Worm (Caenorhabditis elegans) whole organism, L4 larva: ENCODE data around the gene K07E8.6.
A peak's percentile ranks its signal among the peaks of the same experiment; 100 is the strongest.

Experiments used
- R02D3.7 ChIP-seq: fragments of 150-350 bp; sonication (generic microtip); optimal IDR thresholded peaks from 3 replicates; lab custom pipeline; 2014; ENCODE audit warnings: missing biosample characterization, missing genetic modification characterization
- Y5F2A.4 ChIP-seq: fragments of 200-800 bp; sonication (Bioruptor generic); optimal IDR thresholded peaks from 2 replicates; lab custom pipeline; 2018; ENCODE audit warnings: mild to moderate bottlenecking, missing genetic modification characterization, missing compliant biosample characterization
- aly-2 ChIP-seq: sonication (generic microtip); optimal IDR thresholded peaks from 2 replicates; lab custom pipeline; 2018; ENCODE audit warnings: missing biosample characterization, missing genetic modification characterization
- ceh-28 ChIP-seq: fragments of 150-350 bp; optimal IDR thresholded peaks from 2 replicates; lab custom pipeline; 2014; ENCODE audit warnings: missing biosample characterization, missing genetic modification reagents, missing genetic modification characterization
- ctbp-1 ChIP-seq: fragments of 200-800 bp; sonication (Bioruptor generic); IDR thresholded peaks from 2 replicates; pipeline ENCODE4 v1.3.6; 2022; ENCODE audit warnings: missing genetic modification reagents, missing genetic modification characterization, missing compliant biosample characterization
- daf-19 ChIP-seq: fragments of 200-800 bp; sonication (Bioruptor generic); conservative IDR thresholded peaks from 2 replicates; pipeline ENCODE4 v1.3.6; 2022; ENCODE audit warnings: missing genetic modification characterization, missing compliant biosample characterization
- dmd-8 ChIP-seq: fragments of 200-800 bp; sonication (Bioruptor generic); IDR thresholded peaks from 2 replicates; pipeline ENCODE4 v1.3.6; 2022; ENCODE audit warnings: missing genetic modification characterization, missing compliant biosample characterization
- fos-1 ChIP-seq: fragments of 150-350 bp; optimal IDR thresholded peaks from 2 replicates; lab custom pipeline; 2014; ENCODE audit warnings: missing biosample characterization, missing genetic modification characterization
- hif-1 ChIP-seq, 2 experiments: sonication (generic microtip); optimal IDR thresholded peaks; 2 replicates each; lab custom pipeline; 2016 to 2017; ENCODE audit warnings: missing compliant biosample characterization in 2 of 2, missing genetic modification characterization in 2 of 2, missing genetic modification reagents in 2 of 2, missing genotype in 2 of 2, mild to moderate bottlenecking in 1 of 2
- lin-1 ChIP-seq: fragments of 200-800 bp; sonication (Bioruptor generic); IDR thresholded peaks from 2 replicates; pipeline ENCODE4 v1.3.6; 2022; ENCODE audit warnings: missing genetic modification reagents, missing genetic modification characterization, missing compliant biosample characterization
- lin-38 ChIP-seq: fragments of 200-800 bp; sonication (Bioruptor generic); IDR thresholded peaks from 2 replicates; pipeline ENCODE4 v1.3.6; 2022; ENCODE audit warnings: missing genetic modification reagents, missing genetic modification characterization, missing compliant biosample characterization
- madf-9 ChIP-seq: fragments of 200-800 bp; sonication (Bioruptor generic); conservative IDR thresholded peaks from 2 replicates; pipeline ENCODE4 v1.3.6; 2022; ENCODE audit warnings: missing genetic modification reagents, missing genetic modification characterization, missing compliant biosample characterization
- mes-2 ChIP-seq: sonication (generic microtip); optimal IDR thresholded peaks from 2 replicates; lab custom pipeline; 2016; ENCODE audit warnings: missing genotype, mild to moderate bottlenecking, missing genetic modification characterization, missing compliant biosample characterization; ENCODE audit not compliant: poor library complexity, severe bottlenecking
- mxl-2 ChIP-seq: fragments of 200-800 bp; sonication (Bioruptor generic); conservative IDR thresholded peaks from 2 replicates; pipeline ENCODE4 v1.3.6; 2022; ENCODE audit warnings: missing genetic modification reagents, missing genetic modification characterization, missing compliant biosample characterization
- nhr-11 ChIP-seq: fragments of 150-350 bp; optimal IDR thresholded peaks from 2 replicates; lab custom pipeline; 2014; ENCODE audit warnings: missing biosample characterization, missing genetic modification characterization
- nhr-237 ChIP-seq: sonication (generic microtip); optimal IDR thresholded peaks from 2 replicates; lab custom pipeline; 2017; ENCODE audit warnings: missing biosample characterization, missing genetic modification characterization
- nhr-25 ChIP-seq: sonication (generic microtip); optimal IDR thresholded peaks from 2 replicates; lab custom pipeline; 2017; ENCODE audit warnings: missing genetic modification characterization, mild to moderate bottlenecking, missing compliant biosample characterization, antibody characterized with exemption, moderate library complexity, borderline replicate concordance; ENCODE audit not compliant: insufficient read depth
- nhr-28 ChIP-seq: fragments of 150-350 bp; optimal IDR thresholded peaks from 2 replicates; lab custom pipeline; 2014; ENCODE audit warnings: missing biosample characterization, missing genetic modification characterization
- nhr-41 ChIP-seq: fragments of 200-800 bp; sonication (Bioruptor generic); IDR thresholded peaks from 2 replicates; pipeline ENCODE4 v1.3.6; 2022; ENCODE audit warnings: missing genetic modification reagents, missing genetic modification characterization, missing compliant biosample characterization
- nhr-76 ChIP-seq: fragments of 150-350 bp; optimal IDR thresholded peaks from 2 replicates; lab custom pipeline; 2014; ENCODE audit warnings: missing biosample characterization, missing genetic modification characterization
- nhr-77 ChIP-seq: fragments of 150-350 bp; optimal IDR thresholded peaks from 2 replicates; lab custom pipeline; 2014; ENCODE audit warnings: missing biosample characterization, missing genetic modification characterization
- skn-1 ChIP-seq: fragments of 150-350 bp; optimal IDR thresholded peaks from 2 replicates; lab custom pipeline; 2014; ENCODE audit warnings: missing biosample characterization, missing genetic modification characterization
- tag-97 ChIP-seq: fragments of 200-800 bp; sonication (Bioruptor generic); IDR thresholded peaks from 2 replicates; pipeline ENCODE4 v1.3.6; 2022; ENCODE audit warnings: missing genetic modification characterization, missing compliant biosample characterization
- unc-130 ChIP-seq: sonication (generic microtip); optimal IDR thresholded peaks from 2 replicates; lab custom pipeline; 2016; ENCODE audit warnings: missing genetic modification reagents, missing genetic modification characterization, missing compliant biosample characterization
- unc-39 ChIP-seq: sonication (generic microtip); optimal IDR thresholded peaks from 2 replicates; lab custom pipeline; 2017; ENCODE audit warnings: missing biosample characterization, missing genetic modification characterization
- zfp-2 ChIP-seq: sonication (generic microtip); optimal IDR thresholded peaks from 2 replicates; lab custom pipeline; 2016; ENCODE audit warnings: mild to moderate bottlenecking, missing genetic modification characterization, missing compliant biosample characterization

Gene K07E8.6

DNA sequence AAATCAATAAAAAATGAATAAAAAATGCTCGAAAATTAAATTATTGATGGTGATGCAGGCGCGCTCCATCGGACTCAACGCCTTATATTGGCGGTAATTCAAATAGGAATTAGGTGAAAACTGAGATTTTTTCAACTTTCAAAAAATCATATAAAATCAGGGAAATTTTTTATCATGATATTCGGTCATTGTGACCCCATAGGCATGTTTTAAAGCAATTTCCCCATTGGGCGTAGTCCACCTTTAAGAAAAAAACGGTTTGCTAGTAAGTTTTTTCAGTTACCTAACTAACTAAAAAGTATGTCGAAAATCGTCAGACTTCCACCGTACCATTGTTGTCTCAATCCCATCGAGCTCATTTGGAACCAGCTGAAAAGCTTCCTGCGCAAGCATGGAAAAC, 46.1 kb downstream of the K07E8.6 start, which contains the start of gene W08F4.1:
W08F4.1 (plus strand) TSS at position 301 of the 400 bp plus-strand sequence.
- TF ChIP-seq lin-38 (GFP tag; lab: Robert Waterston, UW): peak; percentile 35; the same call in 1 of the 2 replicates

ce11 chrII:591110-591509, 48.3 kb downstream of the K07E8.6 start, which contains the start of gene W08F4.10:
Gene W08F4.10 (minus strand): TSS chrII:591210.
- TF ChIP-seq nhr-28 (tag; lab: Kevin White, UChicago): no peak
- no peak for TF ChIP-seq lin-1 (GFP tag; lab: Robert Waterston, UW)
- TF ChIP-seq zfp-2 (tag; lab: Kevin White, UChicago): no peak
- no peak for TF ChIP-seq daf-19
- TF ChIP-seq nhr-25 (tag; lab: Kevin White, UChicago): no peak
- no peak for TF ChIP-seq nhr-237
- no peak for TF ChIP-seq dmd-8
- TF ChIP-seq unc-39 (tag; lab: Kevin White, UChicago): no peak
- no peak for TF ChIP-seq fos-1 (tag; lab: Kevin White, UChicago)
- TF ChIP-seq, all 104 proteins: peak for 0

- no peak for TF ChIP-seq ceh-28
- no peak for TF ChIP-seq skn-1
- TF ChIP-seq daf-19: no peak
- TF ChIP-seq ctbp-1 (GFP tag; lab: Robert Waterston, UW): no peak
- no peak for TF ChIP-seq nhr-76 (tag; lab: Kevin White, UChicago)
- no peak for TF ChIP-seq nhr-77
- TF ChIP-seq hif-1 (tag; optimal IDR thresholded peaks at IDR 0.05; lab: Kevin White, UChicago): no peak
- no peak for TF ChIP-seq aly-2 (tag; lab: Kevin White, UChicago)
- no peak for TF ChIP-seq mxl-2 (GFP tag; lab: Robert Waterston, UW)
- no peak for TF ChIP-seq madf-9 (GFP tag; lab: Robert Waterston, UW)
- TF ChIP-seq zfp-2 (tag; lab: Kevin White, UChicago): no peak
- TF ChIP-seq Y5F2A.4 (GFP tag; lab: Kevin White, UChicago): no peak
- TF ChIP-seq unc-130 (GFP tag; lab: Kevin White, UChicago): no peak
- no peak for TF ChIP-seq R02D3.7 (tag; lab: Kevin White, UChicago)
- no peak for TF ChIP-seq nhr-11 (tag; lab: Kevin White, UChicago)
- no peak for TF ChIP-seq nhr-41 (GFP tag; lab: Robert Waterston, UW)
- no peak for TF ChIP-seq mes-2 (tag; lab: Kevin White, UChicago)
- TF ChIP-seq tag-97 (GFP tag; lab: Robert Waterston, UW): no peak
Measured at ce11 chrII:587533-587932, 51.8 kb downstream of the K07E8.6 start, which contains the start of gene fbxb-34. Gene fbxb-34 (plus strand): TSS chrII:587833.
